Fruit fly (Drosophila melanogaster): ENCODE results near the gene CG14053.

Gene CG14053

DNA sequence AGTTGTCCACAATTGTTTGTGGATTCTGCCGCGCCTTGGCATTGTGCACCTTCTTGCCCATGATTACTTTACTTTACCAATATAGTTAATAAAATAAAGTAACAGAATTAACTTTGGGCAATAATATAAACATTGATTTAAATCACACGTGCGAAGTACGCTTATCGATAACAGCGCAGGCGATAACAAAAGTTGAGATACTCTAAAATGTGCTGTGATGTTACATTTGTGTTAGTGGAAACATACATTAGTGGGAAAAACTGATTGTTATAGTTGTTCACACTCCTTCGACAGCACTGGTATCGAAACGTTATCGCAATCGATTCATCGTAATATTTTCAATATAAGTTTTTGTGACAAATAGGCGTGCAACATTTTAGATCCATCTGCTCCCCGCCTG, 48.1 kb upstream of the CG14053 start, which contains the start of gene kz (continued):
- TF ChIP-seq HmgZ (tag; optimal IDR thresholded peaks at IDR 0.05) (peak; percentile 55), pho (GFP tag; optimal IDR thresholded peaks at IDR 0.05) (no peak), CG18011 (GFP tag; optimal IDR thresholded peaks at IDR 0.05) (no peak), B-H1 (GFP tag; IDR thresholded peaks at IDR 0.05) (no peak), cg (GFP tag; optimal IDR thresholded peaks at IDR 0.05) (peak; percentile 23), sim (GFP tag; IDR thresholded peaks at IDR 0.05) (no peak), Ets65A (GFP tag) (no peak), bab2 (GFP tag; optimal IDR thresholded peaks at IDR 0.05) (no peak), tin (GFP tag; optimal IDR thresholded peaks at IDR 0.05) (no peak), pan (optimal IDR thresholded peaks at IDR 0.05) (no peak), pan (GFP tag; optimal IDR thresholded peaks at IDR 0.05 in 1 of 2, IDR thresholded peaks at IDR 0.05 in 1 of 2) (no peak), Nf-YA (GFP tag; IDR thresholded peaks at IDR 0.05) (no peak), bsh (GFP tag; optimal IDR thresholded peaks at IDR 0.05) (no peak), lov (optimal IDR thresholded peaks at IDR 0.05) (no peak), lov (GFP tag; IDR thresholded peaks at IDR 0.05) (no peak), crc (GFP tag; optimal IDR thresholded peaks at IDR 0.05) (no peak), MBD-R2 (GFP tag; IDR thresholded peaks at IDR 0.05) (peak; percentile 93), Pdp1 (GFP tag; optimal IDR thresholded peaks at IDR 0.05) (no peak), CG9817 (tag; optimal IDR thresholded peaks at IDR 0.05) (no peak), CG15479 (GFP tag; optimal IDR thresholded peaks at IDR 0.05) (no peak), CG12104 (GFP tag; optimal IDR thresholded peaks at IDR 0.05) (no peak), CG12155 (GFP tag; optimal IDR thresholded peaks at IDR 0.05) (no peak), CG17361 (GFP tag; IDR thresholded peaks at IDR 0.05) (no peak), grn (GFP tag; optimal IDR thresholded peaks at IDR 0.05) (no peak), dpn (GFP tag; optimal IDR thresholded peaks at IDR 0.05) (no peak), tx (GFP tag; optimal IDR thresholded peaks at IDR 0.05) (no peak), CG2199 (GFP tag; IDR thresholded peaks at IDR 0.05) (no peak), dysf (GFP tag; IDR thresholded peaks at IDR 0.05) (no peak), CG8281 (tag; optimal IDR thresholded peaks at IDR 0.05) (no peak), CG8944 (GFP tag; optimal IDR thresholded peaks at IDR 0.05) (no peak), CG15073 (GFP tag; optimal IDR thresholded peaks at IDR 0.05) (no peak), NfI (GFP tag; optimal IDR thresholded peaks at IDR 0.05) (no peak), Taf1 (GFP tag; IDR thresholded peaks at IDR 0.05) (no peak)

DNA sequence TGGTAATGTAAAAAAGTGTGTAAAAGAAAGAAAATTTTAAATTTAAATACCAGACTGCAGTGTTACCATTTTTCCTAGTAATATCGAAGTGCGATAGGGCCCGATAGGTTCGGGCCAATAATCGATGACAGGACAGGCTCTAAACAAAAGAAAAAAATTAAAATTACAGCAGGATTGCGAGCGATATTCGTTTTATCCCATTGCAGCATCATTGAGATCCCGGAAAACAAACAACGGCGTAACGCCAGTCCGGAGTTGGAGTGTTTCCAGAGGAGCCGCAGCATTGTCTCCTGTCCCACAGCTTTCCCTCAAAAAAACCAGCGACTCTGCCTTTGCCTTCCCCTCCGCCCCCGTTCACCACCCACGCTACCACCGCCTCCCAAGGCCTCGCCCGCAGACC, 31.4 kb upstream of the CG14053 start, which contains the start of gene pcx:
TSS of gene pcx (plus strand) at position 159 of the 400 bp plus-strand sequence.
- TF ChIP-seq E2f2 (GFP tag; IDR thresholded peaks at IDR 0.05): peak; percentile 74
- TF ChIP-seq Scr (GFP tag; IDR thresholded peaks at IDR 0.05; ENCODE audit: partially characterized antibody): peak; percentile 62
- peak; percentile 56 for TF ChIP-seq YL-1 (GFP tag; optimal IDR thresholded peaks at IDR 0.05)
- TF ChIP-seq Bgb (GFP tag; IDR thresholded peaks at IDR 0.05; ENCODE audit: partially characterized antibody): peak; percentile 56
- no peak for TF ChIP-seq stc (GFP tag; IDR thresholded peaks at IDR 0.05)
- 0 out of 2 replicates have a peak, but pooled peaks have one; percentile 7 for TF ChIP-seq vvl (GFP tag; IDR thresholded peaks at IDR 0.05)
- TF ChIP-seq CG14710 (tag; optimal IDR thresholded peaks at IDR 0.05): peak; percentile 37
- TF ChIP-seq Blimp-1 (GFP tag; optimal IDR thresholded peaks at IDR 0.05): no peak
- TF ChIP-seq unc-4 (GFP tag; IDR thresholded peaks at IDR 0.05; ENCODE audit: partially characterized antibody): peak; percentile 65
- no peak for TF ChIP-seq Awh (GFP tag; IDR thresholded peaks at IDR 0.05)
- TF ChIP-seq zen2 (GFP tag; IDR thresholded peaks at IDR 0.05; ENCODE audit: partially characterized antibody): no peak
- peak; percentile 28 for TF ChIP-seq Med (GFP tag)
- no peak for TF ChIP-seq CG9932 (GFP tag; IDR thresholded peaks at IDR 0.05)
- peak; percentile 56; the same call in 1 of the 4 replicates for TF ChIP-seq Dll (GFP tag; IDR thresholded peaks at IDR 0.05; ENCODE audit: partially characterized antibody)
- peak; percentile 49 for TF ChIP-seq pzg (GFP tag; optimal IDR thresholded peaks at IDR 0.05)
- no peak for TF ChIP-seq CG11093 (GFP tag; IDR thresholded peaks at IDR 0.05)
- peak; percentile 57 for TF ChIP-seq BEAF-32 (GFP tag; optimal IDR thresholded peaks at IDR 0.05)
- TF ChIP-seq gfzf (GFP tag; optimal IDR thresholded peaks at IDR 0.05): peak; percentile 50
- peak; percentile 54; the same call in 2 of the 3 replicates for TF ChIP-seq knrl (GFP tag; IDR thresholded peaks at IDR 0.05; ENCODE audit: partially characterized antibody)
- TF ChIP-seq CG9797 (GFP tag; optimal IDR thresholded peaks at IDR 0.05): peak; percentile 34
